Worm (Caenorhabditis elegans): ENCODE results near the gene dhs-14.

- TF ChIP-seq unc-3 (GFP tag; conservative IDR thresholded peaks at IDR 0.05) (no peak), unc-3 (tag; optimal IDR thresholded peaks at IDR 0.05) (no peak), C38D4.7 (GFP tag; optimal IDR thresholded peaks at IDR 0.05) (no peak), dve-1 (tag; optimal IDR thresholded peaks at IDR 0.05) (no peak)
These were observed 35.7 kb upstream of the dhs-14 start for ce11 chrV:2800676-2801075.
